Worm (Caenorhabditis elegans) whole organism, mixed stage, embryonic: ENCODE data around the gene Y42H9AR.5.

Experiments
- elt-1 ChIP-seq: sonication (generic microtip); optimal IDR thresholded peaks from 2 replicates; lab custom pipeline; 2017; ENCODE audit warnings: missing genetic modification characterization, mild to moderate bottlenecking, missing compliant biosample characterization, antibody characterized with exemption, moderate library complexity, borderline replicate concordance; ENCODE audit not compliant: insufficient read depth
- hlh-1 ChIP-seq: fragments of 150-350 bp; optimal IDR thresholded peaks from 2 replicates; lab custom pipeline; 2014; ENCODE audit warnings: missing biosample characterization, missing genetic modification reagents, missing genetic modification characterization
- mab-5 ChIP-seq: fragments of 150-350 bp; optimal IDR thresholded peaks from 2 replicates; lab custom pipeline; 2014; ENCODE audit warnings: missing biosample characterization, missing genetic modification characterization
- nhr-12 ChIP-seq: fragments of 150-350 bp; optimal IDR thresholded peaks from 2 replicates; lab custom pipeline; 2014; ENCODE audit warnings: missing biosample characterization, missing genetic modification characterization
- nhr-237 ChIP-seq: fragments of 150-350 bp; optimal IDR thresholded peaks from 2 replicates; lab custom pipeline; 2014; ENCODE audit warnings: missing biosample characterization, missing genetic modification characterization
- pha-4 ChIP-seq: fragments of 150-350 bp; optimal IDR thresholded peaks from 2 replicates; lab custom pipeline; 2018; ENCODE audit warnings: missing biosample characterization, missing genetic modification reagents, missing genetic modification characterization
- sem-2 ChIP-seq: fragments of 200-800 bp; sonication (Bioruptor generic); optimal IDR thresholded peaks from 2 replicates; lab custom pipeline; 2018; ENCODE audit warnings: mild to moderate bottlenecking, missing genetic modification characterization, missing compliant biosample characterization
- snpc-4 ChIP-seq: fragments of 150-350 bp; optimal IDR thresholded peaks from 2 replicates; lab custom pipeline; 2014; ENCODE audit warnings: missing biosample characterization, missing genetic modification characterization
- unc-62 ChIP-seq: fragments of 150-350 bp; optimal IDR thresholded peaks from 2 replicates; lab custom pipeline; 2014; ENCODE audit warnings: missing biosample characterization, missing genetic modification reagents, missing genetic modification characterization

DNA sequence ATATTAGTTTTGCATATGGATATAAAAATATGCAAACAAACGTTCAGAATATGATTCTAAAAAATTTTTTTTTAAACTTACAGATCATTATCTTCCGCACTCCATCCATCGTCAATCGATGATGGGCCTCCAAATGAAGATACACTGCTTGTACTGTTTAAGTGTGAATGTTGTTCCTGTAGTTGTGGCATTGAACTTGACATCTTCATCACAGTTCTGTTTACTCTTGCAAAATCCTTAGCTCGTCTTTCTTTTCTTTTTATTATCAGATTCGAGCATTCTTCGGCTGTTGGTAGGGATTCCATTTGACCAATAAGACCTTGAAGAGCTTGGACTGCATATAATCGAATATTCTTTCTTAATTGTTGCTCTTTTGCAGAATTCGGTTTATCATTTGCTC is 2.8 kb downstream of the Y42H9AR.5 start:
- TF ChIP-seq unc-62 (GFP tag; lab: Kevin White, UChicago) (no peak), hlh-1 (tag; lab: Kevin White, UChicago) (no peak), snpc-4 (tag; lab: Kevin White, UChicago) (no peak), sem-2 (no peak), mab-5 (tag; lab: Kevin White, UChicago) (no peak), nhr-237 (no peak), elt-1 (no peak), nhr-12 (tag; lab: Kevin White, UChicago) (no peak), pha-4 (tag; lab: Kevin White, UChicago) (no peak)
